Fruit fly (Drosophila melanogaster) whole organism, embryonic: ENCODE data around the gene CG44405.
A peak's percentile ranks its signal among the peaks of the same experiment; 100 is the strongest.

Experiments used
- Atf6 ChIP-seq: fragments of 200-800 bp; sonication (Bioruptor generic); IDR thresholded peaks from 2 replicates; pipeline ENCODE4 v1.3.6; 2022; ENCODE audit warnings: missing biosample characterization, missing genetic modification characterization
- Blimp-1 ChIP-seq: fragments of 200-800 bp; sonication (Bioruptor generic); optimal IDR thresholded peaks from 3 replicates; lab custom pipeline; 2018; ENCODE audit warnings: missing biosample characterization, missing genetic modification characterization, mild to moderate bottlenecking, moderate library complexity, missing genetic modification reagents
- CG10321 ChIP-seq: fragments of 200-800 bp; sonication (Bioruptor generic); IDR thresholded peaks from 2 replicates; pipeline ENCODE4 v1.3.6; 2022; ENCODE audit warnings: missing biosample characterization, missing genetic modification characterization
- CG11695 ChIP-seq: fragments of 200-800 bp; sonication (Bioruptor generic); IDR thresholded peaks from 3 replicates; pipeline ENCODE4 v1.3.6; 2022; ENCODE audit warnings: missing biosample characterization, missing genetic modification characterization
- CG12071 ChIP-seq: fragments of 200-800 bp; sonication (Bioruptor generic); optimal IDR thresholded peaks from 3 replicates; lab custom pipeline; 2018; ENCODE audit warnings: missing biosample characterization, mild to moderate bottlenecking, missing genetic modification characterization
- CG15601 ChIP-seq: fragments of 200-800 bp; sonication (Bioruptor generic); optimal IDR thresholded peaks from 3 replicates; lab custom pipeline; 2019; ENCODE audit warnings: missing biosample characterization, mild to moderate bottlenecking, missing genetic modification characterization, moderate library complexity
- CG17328 ChIP-seq: fragments of 200-800 bp; sonication (Bioruptor generic); IDR thresholded peaks from 2 replicates; pipeline ENCODE4 v1.3.6; 2022; ENCODE audit warnings: missing biosample characterization, missing genetic modification characterization
- CG17359 ChIP-seq: fragments of 200-800 bp; sonication (Bioruptor generic); optimal IDR thresholded peaks from 3 replicates; lab custom pipeline; 2018; ENCODE audit warnings: missing biosample characterization, mild to moderate bottlenecking, missing genetic modification characterization, moderate library complexity
- CG17361 ChIP-seq: fragments of 200-800 bp; sonication (Bioruptor generic); IDR thresholded peaks from 3 replicates; pipeline ENCODE4 v1.3.6; 2022; ENCODE audit warnings: missing biosample characterization, missing genetic modification characterization
- CG17568 ChIP-seq: fragments of 200-800 bp; sonication (Bioruptor generic); optimal IDR thresholded peaks from 2 replicates; lab custom pipeline; 2018; ENCODE audit warnings: missing biosample characterization, mild to moderate bottlenecking, missing genetic modification characterization, moderate library complexity
- CG18262 ChIP-seq: fragments of 200-800 bp; optimal IDR thresholded peaks from 3 replicates; lab custom pipeline; 2019; ENCODE audit warnings: missing biosample characterization, mild to moderate bottlenecking, missing genetic modification characterization, moderate library complexity
- CG18476 ChIP-seq: fragments of 200-800 bp; sonication (Bioruptor generic); optimal IDR thresholded peaks from 2 replicates; lab custom pipeline; 2016; ENCODE audit warnings: missing biosample characterization, mild to moderate bottlenecking, missing genetic modification characterization
- CG2202 ChIP-seq: fragments of 200-800 bp; sonication (Bioruptor generic); optimal IDR thresholded peaks from 2 replicates; lab custom pipeline; 2018; ENCODE audit warnings: missing biosample characterization, mild to moderate bottlenecking, missing genetic modification characterization
- CG2678 ChIP-seq: fragments of 200-800 bp; sonication (Bioruptor generic); optimal IDR thresholded peaks from 3 replicates; lab custom pipeline; 2019; ENCODE audit warnings: missing biosample characterization, mild to moderate bottlenecking, missing genetic modification characterization, moderate library complexity
- CG30403 ChIP-seq: fragments of 200-800 bp; sonication (Bioruptor generic); optimal IDR thresholded peaks from 3 replicates; lab custom pipeline; 2016; ENCODE audit warnings: missing biosample characterization, missing genetic modification characterization
- CG31441 ChIP-seq: fragments of 200-800 bp; sonication (Bioruptor generic); IDR thresholded peaks from 2 replicates; pipeline ENCODE4 v1.3.6; 2022; ENCODE audit warnings: missing biosample characterization, missing genetic modification characterization
- CG3726 ChIP-seq: fragments of 200-800 bp; sonication (Bioruptor generic); IDR thresholded peaks from 3 replicates; pipeline ENCODE4, ENCODE4 v1.3.6; 2022; ENCODE audit warnings: missing biosample characterization, missing genetic modification characterization
- CG6272 ChIP-seq: fragments of 200-800 bp; sonication (Bioruptor generic); IDR thresholded peaks from 2 replicates; pipeline ENCODE4 v1.3.6; 2022; ENCODE audit warnings: missing biosample characterization, missing genetic modification characterization
- CG6765 ChIP-seq: fragments of 200-800 bp; sonication (Bioruptor generic); optimal IDR thresholded peaks from 3 replicates; lab custom pipeline; 2017; ENCODE audit warnings: missing biosample characterization, mild to moderate bottlenecking, missing genetic modification characterization
- CG7357 ChIP-seq: fragments of 200-800 bp; sonication (Bioruptor generic); IDR thresholded peaks from 3 replicates; pipeline ENCODE4 v1.3.6; 2022; ENCODE audit warnings: missing biosample characterization, missing genetic modification characterization
- CG7839 ChIP-seq: fragments of 200-800 bp; sonication (Bioruptor generic); optimal IDR thresholded peaks from 3 replicates; lab custom pipeline; 2018; ENCODE audit warnings: missing biosample characterization, mild to moderate bottlenecking, missing genetic modification characterization, moderate library complexity
- CG8924 ChIP-seq: fragments of 200-800 bp; optimal IDR thresholded peaks from 3 replicates; lab custom pipeline; 2019; ENCODE audit warnings: missing biosample characterization, mild to moderate bottlenecking, missing genetic modification characterization, moderate library complexity
- CG8944 ChIP-seq: fragments of 200-800 bp; sonication (Bioruptor generic); optimal IDR thresholded peaks from 3 replicates; lab custom pipeline; 2016; ENCODE audit warnings: missing biosample characterization, missing genetic modification characterization
- Eip74EF ChIP-seq, 2 experiments: fragments of 200-800 bp in 1 of 2; fragments of >200 bp in 1 of 2; sonication (Bioruptor generic) in 1 of 2; optimal IDR thresholded peaks; 2 replicates each; lab custom pipeline; 2017 to 2019; ENCODE audit warnings: missing biosample characterization in 2 of 2, missing genetic modification characterization in 2 of 2, mild to moderate bottlenecking in 1 of 2, moderate library complexity in 1 of 2
- Hr51 ChIP-seq, 2 experiments: fragments of 200-800 bp; sonication (Bioruptor generic); optimal IDR thresholded peaks; 2 replicates in 1 of 2; 3 replicates in 1 of 2; lab custom pipeline; 2016 to 2018; ENCODE audit warnings: missing biosample characterization in 2 of 2, missing genetic modification characterization in 2 of 2, mild to moderate bottlenecking in 1 of 2, moderate library complexity in 1 of 2
- Scr ChIP-seq: fragments of 200-800 bp; sonication (Bioruptor generic); IDR thresholded peaks from 2 replicates; pipeline ENCODE4 v1.3.6; 2022; ENCODE audit warnings: missing biosample characterization, missing genetic modification characterization; ENCODE audit not compliant: partially characterized antibody
- Sox102F ChIP-seq: fragments of 200-800 bp; sonication (Bioruptor generic); optimal IDR thresholded peaks from 2 replicates; lab custom pipeline; 2018; ENCODE audit warnings: missing biosample characterization, mild to moderate bottlenecking, missing genetic modification characterization, moderate library complexity
- Spps ChIP-seq: fragments of 200-800 bp; sonication (Bioruptor generic); optimal IDR thresholded peaks from 2 replicates; lab custom pipeline; 2018; ENCODE audit warnings: missing biosample characterization, mild to moderate bottlenecking, missing genetic modification characterization
- Ssrp ChIP-seq: fragments of 200-800 bp; sonication (Bioruptor generic); optimal IDR thresholded peaks from 2 replicates; lab custom pipeline; 2018; ENCODE audit warnings: missing biosample characterization, mild to moderate bottlenecking, missing genetic modification characterization, moderate library complexity
- Taf1 ChIP-seq: fragments of 200-800 bp; sonication (Bioruptor generic); IDR thresholded peaks from 2 replicates; pipeline ENCODE4 v1.3.6; 2022; ENCODE audit warnings: missing biosample characterization, missing genetic modification characterization
- ci ChIP-seq: fragments of 200-800 bp; sonication (Bioruptor generic); IDR thresholded peaks from 3 replicates; pipeline ENCODE4 v1.3.6; 2022; ENCODE audit warnings: missing biosample characterization, missing genetic modification characterization
- corto ChIP-seq: fragments of 200-800 bp; sonication (Bioruptor generic); optimal IDR thresholded peaks from 2 replicates; lab custom pipeline; 2016; ENCODE audit warnings: missing biosample characterization, mild to moderate bottlenecking, missing genetic modification characterization, moderate library complexity
- gem ChIP-seq: fragments of 200-800 bp; sonication (Bioruptor generic); optimal IDR thresholded peaks from 2 replicates; lab custom pipeline; 2019; ENCODE audit warnings: missing biosample characterization, mild to moderate bottlenecking, missing genetic modification characterization, moderate library complexity
- gro ChIP-seq: fragments of 200-800 bp; sonication (Bioruptor generic); optimal IDR thresholded peaks from 2 replicates; lab custom pipeline; 2016; ENCODE audit warnings: missing biosample characterization, missing genetic modification characterization
- her ChIP-seq: fragments of 200-800 bp; sonication (Bioruptor generic); optimal IDR thresholded peaks from 2 replicates; lab custom pipeline; 2016; ENCODE audit warnings: missing biosample characterization, missing genetic modification characterization
- onecut ChIP-seq: fragments of 200-800 bp; sonication (Bioruptor generic); IDR thresholded peaks from 2 replicates; pipeline ENCODE4 v1.3.6; 2022; ENCODE audit warnings: missing biosample characterization, missing genetic modification characterization
- org-1 ChIP-seq: fragments of 200-800 bp; sonication (Bioruptor generic); optimal IDR thresholded peaks from 2 replicates; lab custom pipeline; 2017; ENCODE audit warnings: missing biosample characterization, missing genetic modification characterization
- prd ChIP-seq, 3 experiments: fragments of >200 bp in 2 of 3; fragments of 200-800 bp in 1 of 3; sonication (Bioruptor generic) in 1 of 3; optimal IDR thresholded peaks in 2 of 3; IDR thresholded peaks in 1 of 3; 2 replicates in 2 of 3; 3 replicates in 1 of 3; pipeline versions ENCODE4 v1.3.6 to Lab custom; 2017 to 2022; ENCODE audit warnings: missing biosample characterization in 1 of 3, missing genetic modification characterization in 1 of 3
- ranshi ChIP-seq: fragments of 200-800 bp; sonication (Bioruptor generic); IDR thresholded peaks from 2 replicates; pipeline ENCODE4 v1.3.6; 2022; ENCODE audit warnings: missing biosample characterization, missing genetic modification characterization
- salm ChIP-seq: fragments of 200-800 bp; sonication (Bioruptor generic); optimal IDR thresholded peaks from 2 replicates; lab custom pipeline; 2018; ENCODE audit warnings: missing biosample characterization, mild to moderate bottlenecking, missing genetic modification characterization
- sc ChIP-seq, 3 experiments: fragments of >200 bp in 2 of 3; fragments of 200-800 bp in 1 of 3; sonication (Bioruptor generic) in 1 of 3; optimal IDR thresholded peaks; 2 replicates in 2 of 3; 3 replicates in 1 of 3; lab custom pipeline; 2017; ENCODE audit warnings: mild to moderate bottlenecking in 1 of 3, missing biosample characterization in 1 of 3, missing genetic modification characterization in 1 of 3, missing genetic modification reagents in 1 of 3
- sens ChIP-seq: fragments of 200-800 bp; sonication (Bioruptor generic); peaks from one replicate; lab custom pipeline; 2016; ENCODE audit warnings: missing biosample characterization, missing genetic modification characterization
- sqz ChIP-seq: fragments of 200-800 bp; sonication (Bioruptor generic); optimal IDR thresholded peaks from 3 replicates; lab custom pipeline; 2018; ENCODE audit warnings: missing biosample characterization, mild to moderate bottlenecking, missing genetic modification characterization
- trh ChIP-seq: fragments of 200-800 bp; sonication (Bioruptor generic); optimal IDR thresholded peaks from 2 replicates; lab custom pipeline; 2016; ENCODE audit warnings: missing biosample characterization, missing genetic modification characterization
- unc-4 ChIP-seq: fragments of 200-800 bp; sonication (Bioruptor generic); IDR thresholded peaks from 2 replicates; pipeline ENCODE4 v1.3.6; 2022; ENCODE audit warnings: missing biosample characterization, missing genetic modification characterization; ENCODE audit not compliant: partially characterized antibody
- yki ChIP-seq: fragments of >200 bp; optimal IDR thresholded peaks from 3 replicates; lab custom pipeline; 2018

The CG44405 gene

DNA sequence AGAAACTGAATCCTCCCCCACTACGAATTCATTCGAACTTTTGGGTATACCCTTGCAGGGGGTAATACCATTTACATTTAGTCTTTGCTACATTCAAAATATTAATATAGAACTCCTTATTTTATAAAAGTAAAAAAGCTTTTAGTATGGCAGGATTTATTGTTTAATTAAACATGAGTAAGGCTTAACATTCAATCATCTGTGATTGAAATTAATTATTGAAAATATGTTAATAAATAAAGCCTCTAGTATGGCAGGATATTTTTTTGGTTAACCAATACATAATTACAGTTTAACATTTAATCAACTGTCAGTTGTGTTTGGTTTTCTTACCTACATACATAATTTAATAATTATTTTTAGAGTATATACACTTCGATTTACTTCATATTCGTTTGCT is 32.6 kb upstream of the CG44405 start (continued):
- TF ChIP-seq gro (GFP tag; lab: Kevin White, UChicago) = no peak
- TF ChIP-seq CG2678 (tag; lab: Kevin White, UChicago) = peak; percentile 46
- TF ChIP-seq CG7839 = peak; percentile 21
- no peak for TF ChIP-seq CG11695 (GFP tag; lab: Robert Waterston, UW)
- TF ChIP-seq her (GFP tag; lab: Kevin White, UChicago) = no peak
- peak; percentile 32 for TF ChIP-seq gem (tag; lab: Kevin White, UChicago)
- peak; percentile 46 for TF ChIP-seq CG18262
- 0 out of 3 replicates have a peak, but pooled peaks have one; percentile 41 for TF ChIP-seq CG17361 (GFP tag; lab: Robert Waterston, UW)
- no peak for TF ChIP-seq unc-4
- peak; percentile 10 for TF ChIP-seq Blimp-1 (GFP tag; lab: Kevin White, UChicago)
- TF ChIP-seq Taf1 = no peak
- TF ChIP-seq CG31441 (GFP tag; lab: Robert Waterston, UW) = peak; percentile 45; the same call in 1 of the 2 replicates
- peak; percentile 2 for TF ChIP-seq CG8924
- TF ChIP-seq, all 482 proteins: peak for 22

DNA sequence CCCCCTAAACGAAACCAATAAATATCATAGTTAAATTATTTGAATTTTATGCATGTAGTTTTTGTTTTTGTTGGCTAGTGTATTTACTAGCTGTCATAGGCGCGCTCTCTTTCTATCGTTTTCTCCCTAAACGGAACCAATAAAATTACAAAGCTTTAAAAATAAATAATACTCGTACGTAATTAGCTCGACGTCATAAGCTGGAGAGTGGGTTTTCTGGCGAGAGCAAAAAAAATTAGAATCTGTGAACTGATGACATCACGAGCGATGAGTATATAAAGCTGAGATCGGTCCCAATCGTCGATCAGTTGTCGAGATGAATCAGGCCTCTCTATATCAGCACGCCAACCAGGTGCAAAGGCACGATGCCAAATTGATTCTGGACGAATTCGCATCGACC is 23.5 kb upstream of the CG44405 start, which contains the start of gene jhamt:
jhamt (plus strand) TSS at position 301 of the 400 bp plus-strand sequence.
- TF ChIP-seq CG2202 (tag; lab: Kevin White, UChicago) (no peak), CG10321 (GFP tag; lab: Robert Waterston, UW) (no peak)

DNA sequence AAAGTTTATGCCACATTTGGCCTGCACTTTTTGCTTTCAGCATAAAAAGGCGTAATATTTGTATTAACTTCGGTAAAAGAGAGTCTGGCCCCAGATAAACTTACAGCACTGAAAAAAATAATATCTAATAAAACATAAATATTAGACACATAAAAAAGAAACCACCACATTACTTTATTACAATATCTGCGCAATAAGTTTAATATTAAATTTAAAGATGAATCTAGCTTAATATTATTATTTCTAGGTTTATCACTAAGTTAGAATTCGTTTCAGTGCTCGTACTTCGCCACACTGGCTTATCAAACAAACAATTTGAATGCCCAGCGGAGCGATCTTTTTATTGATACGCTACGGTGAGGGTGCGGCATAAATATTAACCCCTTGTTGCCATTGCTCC is 15.7 kb upstream of the CG44405 start:
- TF ChIP-seq sens (GFP tag; lab: Kevin White, UChicago) (peak; percentile 82), corto (no peak), Scr (GFP tag; lab: Robert Waterston, UW) (no peak), trh (no peak), CG31441 (GFP tag; lab: Robert Waterston, UW) (peak; percentile 50; the same call in 1 of the 2 replicates), sqz (GFP tag; lab: Kevin White, UChicago) (peak; percentile 37), CG18476 (GFP tag; lab: Kevin White, UChicago) (no peak), CG6765 (no peak), CG17328 (0 out of 2 replicates have a peak, but pooled peaks have one; percentile 22), CG12071 (GFP tag; lab: Kevin White, UChicago) (no peak), CG15601 (tag; lab: Kevin White, UChicago) (peak; percentile 27), ci (GFP tag; lab: Robert Waterston, UW) (peak; percentile 33; the same call in 1 of the 3 replicates), CG17568 (no peak), yki (lab: Kevin White, UChicago) (no peak), onecut (GFP tag; lab: Robert Waterston, UW) (no peak), CG8944 (GFP tag; lab: Kevin White, UChicago) (no peak), CG30403 (peak; percentile 3), org-1 (GFP tag; lab: Kevin White, UChicago) (no peak), ranshi (no peak), gem (tag; lab: Kevin White, UChicago) (peak; percentile 63), CG6272 (GFP tag; lab: Robert Waterston, UW) (no peak), Sox102F (GFP tag; lab: Kevin White, UChicago) (peak; percentile 64), salm (tag; lab: Kevin White, UChicago) (no peak), Hr51 (GFP tag; optimal IDR thresholded peaks at IDR 0.05; lab: Kevin White, UChicago) (peak in 1 of 2 experiments; percentile 34), CG3726 (GFP tag; lab: Robert Waterston, UW) (no peak), Atf6 (GFP tag; lab: Robert Waterston, UW) (no peak), Eip74EF (GFP tag; optimal IDR thresholded peaks at IDR 0.05; lab: Kevin White, UChicago) (peak in 1 of 2 experiments; percentile 15), prd (optimal IDR thresholded peaks at IDR 0.05; lab: Kevin White, UChicago) (no peak), prd (GFP tag; IDR thresholded peaks at IDR 0.05; lab: Robert Waterston, UW) (peak; percentile 41; the same call in 1 of the 3 replicates), CG17359 (tag; lab: Kevin White, UChicago) (peak; percentile 47), sc (optimal IDR thresholded peaks at IDR 0.05; lab: Kevin White, UChicago) (no peak), sc (GFP tag; optimal IDR thresholded peaks at IDR 0.05; lab: Kevin White, UChicago) (peak; percentile 21), CG7357 (GFP tag; lab: Robert Waterston, UW) (no peak), Spps (tag; lab: Kevin White, UChicago) (no peak), gro (GFP tag; lab: Kevin White, UChicago) (no peak), Ssrp (tag; lab: Kevin White, UChicago) (peak; percentile 1)
